Worm (Caenorhabditis elegans) whole organism, L4/young adult: ENCODE data around the gene erp-44.3.

Experiments used
- W03F9.2 ChIP-seq: fragments of 150-350 bp; optimal IDR thresholded peaks from 2 replicates; lab custom pipeline; 2014; ENCODE audit warnings: missing biosample characterization, missing genetic modification characterization
- him-1 ChIP-seq: sonication (generic microtip); optimal IDR thresholded peaks from 2 replicates; lab custom pipeline; 2016; ENCODE audit warnings: missing genotype, missing genetic modification reagents, missing genetic modification characterization, missing compliant biosample characterization

DNA sequence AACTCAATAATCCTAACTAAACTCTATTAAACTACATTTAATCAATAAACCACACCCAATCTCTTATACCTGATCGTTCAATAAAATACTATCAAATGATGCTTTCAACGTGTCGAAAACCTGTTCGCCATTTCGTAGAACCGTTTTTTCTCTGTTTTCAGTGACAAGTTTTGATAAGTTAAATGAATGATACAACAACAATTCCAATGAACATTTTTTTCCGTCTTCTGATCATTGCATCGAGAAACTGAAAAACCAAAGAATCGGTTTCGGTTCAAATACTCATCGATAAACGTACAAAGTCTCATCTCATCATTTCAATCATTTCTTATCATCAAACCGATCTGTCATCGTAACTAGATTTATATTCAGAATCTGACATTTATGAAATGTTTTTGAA is 19.3 kb upstream of the erp-44.3 start:
- no peak for TF ChIP-seq him-1 (tag; lab: Kevin White, UChicago)
- TF ChIP-seq W03F9.2 (tag; lab: Kevin White, UChicago) = no peak
